Worm (Caenorhabditis elegans) whole organism, mixed stage, embryonic: ENCODE data around the gene F22B8.7.

ENCODE experiments used
- M03D4.4 ChIP-seq: sonication (generic microtip); optimal IDR thresholded peaks from 2 replicates; lab custom pipeline; 2017; ENCODE audit warnings: mild to moderate bottlenecking, missing genetic modification characterization, missing compliant biosample characterization
- blmp-1 ChIP-seq: fragments of 150-350 bp; optimal IDR thresholded peaks from 2 replicates; lab custom pipeline; 2014; ENCODE audit warnings: missing biosample characterization, missing genetic modification characterization
- ces-1 ChIP-seq: fragments of 150-350 bp; optimal IDR thresholded peaks from 2 replicates; lab custom pipeline; 2014; ENCODE audit warnings: missing biosample characterization, missing genetic modification reagents, missing genetic modification characterization
- elt-3 ChIP-seq: fragments of 150-350 bp; optimal IDR thresholded peaks from 2 replicates; lab custom pipeline; 2014; ENCODE audit warnings: missing biosample characterization, missing genetic modification characterization
- lin-13 ChIP-seq: fragments of 150-350 bp; optimal IDR thresholded peaks from 2 replicates; lab custom pipeline; 2014; ENCODE audit warnings: missing biosample characterization, missing genetic modification characterization
- lsy-2 ChIP-seq: fragments of 150-350 bp; optimal IDR thresholded peaks from 2 replicates; lab custom pipeline; 2014; ENCODE audit warnings: missing biosample characterization, missing genetic modification characterization
- mep-1 ChIP-seq: fragments of 150-350 bp; optimal IDR thresholded peaks from 2 replicates; lab custom pipeline; 2017; ENCODE audit warnings: missing biosample characterization, missing genetic modification reagents, missing genetic modification characterization, inconsistent platforms
- nhr-237 ChIP-seq: fragments of 150-350 bp; optimal IDR thresholded peaks from 2 replicates; lab custom pipeline; 2014; ENCODE audit warnings: missing biosample characterization, missing genetic modification characterization
- nhr-76 ChIP-seq: sonication (generic microtip); optimal IDR thresholded peaks from 2 replicates; lab custom pipeline; 2017; ENCODE audit warnings: missing biosample characterization, missing genetic modification characterization
- snpc-4 ChIP-seq: fragments of 150-350 bp; optimal IDR thresholded peaks from 2 replicates; lab custom pipeline; 2014; ENCODE audit warnings: missing biosample characterization, missing genetic modification characterization
- unc-39 ChIP-seq: fragments of 150-350 bp; optimal IDR thresholded peaks from 2 replicates; lab custom pipeline; 2014; ENCODE audit warnings: missing biosample characterization, missing genetic modification characterization
- unc-62 ChIP-seq: fragments of 150-350 bp; optimal IDR thresholded peaks from 2 replicates; lab custom pipeline; 2014; ENCODE audit warnings: missing biosample characterization, missing genetic modification reagents, missing genetic modification characterization
- ztf-11 ChIP-seq: fragments of 150-350 bp; optimal IDR thresholded peaks from 2 replicates; lab custom pipeline; 2014; ENCODE audit warnings: missing biosample characterization, missing genetic modification characterization

DNA sequence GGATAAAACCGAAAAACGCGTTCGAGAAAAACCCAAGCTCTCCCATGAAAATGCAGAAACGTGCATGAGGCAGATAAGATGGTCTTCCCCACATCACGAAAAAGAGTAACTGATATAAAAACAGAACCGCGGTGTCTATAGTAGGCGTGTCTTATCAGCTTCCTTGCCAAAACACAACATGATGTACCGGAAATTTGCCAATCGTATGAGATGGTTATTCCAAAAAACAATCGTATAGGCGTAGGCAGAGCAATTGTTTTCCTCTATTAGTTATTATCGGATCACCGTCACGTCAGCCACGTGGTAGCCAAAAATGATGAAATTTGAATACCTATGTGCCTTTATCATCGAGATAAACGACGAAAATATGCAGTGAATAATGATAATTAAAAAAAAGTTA is 5.1 kb downstream of the F22B8.7 start, which contains the start of gene str-7:
- TF ChIP-seq ztf-11 (no peak), lin-13 (tag; lab: Kevin White, UChicago) (no peak), snpc-4 (tag; lab: Kevin White, UChicago) (no peak), nhr-76 (tag; lab: Kevin White, UChicago) (no peak), ces-1 (GFP tag; lab: Kevin White, UChicago) (no peak), lsy-2 (tag; lab: Kevin White, UChicago) (no peak), unc-62 (GFP tag; lab: Kevin White, UChicago) (no peak), blmp-1 (no peak), M03D4.4 (no peak), nhr-237 (no peak), unc-39 (tag; lab: Kevin White, UChicago) (no peak), elt-3 (tag; lab: Kevin White, UChicago) (no peak), mep-1 (no peak)
